Worm (Caenorhabditis elegans) whole organism, young adult: ENCODE results near the gene srh-87.
"Not testable (repeated sequence)": the region's sequence is repeated elsewhere in the genome, so short reads cannot be mapped to it uniquely, and the experiment has no call there.

Experiments used
- D2030.7 ChIP-seq: fragments of 200-800 bp; sonication (Bioruptor generic); IDR thresholded peaks from 2 replicates; pipeline ENCODE4 v1.3.6; 2022; ENCODE audit warnings: missing genetic modification reagents, missing genetic modification characterization, missing compliant biosample characterization
- F33H1.4 ChIP-seq: fragments of 200-800 bp; sonication (Bioruptor generic); IDR thresholded peaks from 2 replicates; pipeline ENCODE4 v1.3.6; 2022; ENCODE audit warnings: missing genetic modification reagents, missing genetic modification characterization, missing compliant biosample characterization
- F39B2.1 ChIP-seq: fragments of 200-800 bp; sonication (Bioruptor generic); IDR thresholded peaks from 2 replicates; pipeline ENCODE4 v1.3.6; 2022; ENCODE audit warnings: missing genetic modification reagents, missing genetic modification characterization, missing compliant biosample characterization
- T26A5.8 ChIP-seq: sonication (generic microtip); optimal IDR thresholded peaks from 2 replicates; lab custom pipeline; 2016; ENCODE audit warnings: missing genetic modification characterization, missing compliant biosample characterization
- Y53F4B.3 ChIP-seq: fragments of 200-800 bp; sonication (Bioruptor generic); IDR thresholded peaks from 2 replicates; pipeline ENCODE4 v1.3.6; 2022; ENCODE audit warnings: missing genetic modification reagents, missing genetic modification characterization, missing compliant biosample characterization
- Y67H2A.10 ChIP-seq: fragments of 200-800 bp; sonication (Bioruptor generic); conservative IDR thresholded peaks from 2 replicates; pipeline ENCODE4 v1.3.6; 2022; ENCODE audit warnings: missing genetic modification reagents, missing genetic modification characterization, missing compliant biosample characterization
- akir-1 ChIP-seq: fragments of 200-800 bp; sonication (Bioruptor generic); optimal IDR thresholded peaks from 2 replicates; lab custom pipeline; 2018; ENCODE audit warnings: mild to moderate bottlenecking, missing genetic modification characterization, moderate library complexity, missing compliant biosample characterization
- aptf-2 ChIP-seq: fragments of 200-800 bp; sonication (Bioruptor generic); conservative IDR thresholded peaks from 2 replicates; pipeline ENCODE4 v1.3.6; 2022; ENCODE audit warnings: missing genetic modification reagents, missing genetic modification characterization, missing compliant biosample characterization
- attf-3 ChIP-seq: fragments of 200-800 bp; sonication (Bioruptor generic); conservative IDR thresholded peaks from 2 replicates; pipeline ENCODE4 v1.3.6; 2022; ENCODE audit warnings: missing genetic modification reagents, missing genetic modification characterization, missing compliant biosample characterization
- bed-1 ChIP-seq: fragments of 200-800 bp; sonication (Bioruptor generic); IDR thresholded peaks from 2 replicates; pipeline ENCODE4 v1.3.6; 2022; ENCODE audit warnings: missing genetic modification reagents, missing genetic modification characterization, missing compliant biosample characterization
- ccch-3 ChIP-seq: fragments of 200-800 bp; sonication (Bioruptor generic); optimal IDR thresholded peaks from 2 replicates; lab custom pipeline; 2018; ENCODE audit warnings: mild to moderate bottlenecking, missing genetic modification characterization, missing compliant biosample characterization
- cebp-2 ChIP-seq: fragments of 200-800 bp; sonication (Bioruptor generic); IDR thresholded peaks from 2 replicates; pipeline ENCODE4 v1.3.6; 2022; ENCODE audit warnings: missing genetic modification characterization, missing compliant biosample characterization
- ceh-100 ChIP-seq: fragments of 200-800 bp; sonication (Bioruptor generic); IDR thresholded peaks from 2 replicates; pipeline ENCODE4 v1.3.6; 2022; ENCODE audit warnings: missing genetic modification reagents, missing genetic modification characterization, missing compliant biosample characterization
- ceh-27 ChIP-seq: fragments of 200-800 bp; sonication (Bioruptor generic); optimal IDR thresholded peaks from 2 replicates; lab custom pipeline; 2018; ENCODE audit warnings: mild to moderate bottlenecking, missing genetic modification characterization, moderate library complexity, missing compliant biosample characterization
- ceh-91 ChIP-seq: fragments of 200-800 bp; sonication (Bioruptor generic); IDR thresholded peaks from 2 replicates; pipeline ENCODE4 v1.3.6; 2022; ENCODE audit warnings: missing genetic modification reagents, missing genetic modification characterization, missing compliant biosample characterization
- die-1 ChIP-seq: sonication (generic microtip); optimal IDR thresholded peaks from 2 replicates; lab custom pipeline; 2016; ENCODE audit warnings: missing genotype, mild to moderate bottlenecking, missing genetic modification characterization, missing compliant biosample characterization
- egl-18 ChIP-seq: fragments of 200-800 bp; sonication (Bioruptor generic); IDR thresholded peaks from 2 replicates; pipeline ENCODE4 v1.3.6; 2022; ENCODE audit warnings: missing genetic modification reagents, missing genetic modification characterization, missing compliant biosample characterization
- egrh-3 ChIP-seq: fragments of 200-800 bp; sonication (Bioruptor generic); IDR thresholded peaks from 2 replicates; pipeline ENCODE4 v1.3.6; 2022; ENCODE audit warnings: missing genetic modification reagents, missing genetic modification characterization, missing compliant biosample characterization
- ets-4 ChIP-seq: fragments of 200-800 bp; sonication (Bioruptor generic); optimal IDR thresholded peaks from 2 replicates; lab custom pipeline; 2018; ENCODE audit warnings: mild to moderate bottlenecking, missing genetic modification characterization, missing compliant biosample characterization
- him-1 ChIP-seq: sonication (generic microtip); optimal IDR thresholded peaks from 2 replicates; lab custom pipeline; 2016; ENCODE audit warnings: missing genotype, missing genetic modification reagents, missing genetic modification characterization, missing compliant biosample characterization
- hmg-20 ChIP-seq: fragments of 200-800 bp; sonication (Bioruptor generic); IDR thresholded peaks from 2 replicates; pipeline ENCODE4 v1.3.6; 2022; ENCODE audit warnings: missing genetic modification reagents, missing genetic modification characterization, missing compliant biosample characterization
- hsf-1 ChIP-seq: fragments of 200-800 bp; sonication (Bioruptor generic); IDR thresholded peaks from 2 replicates; pipeline ENCODE4 v1.3.6; 2022; ENCODE audit warnings: missing genetic modification reagents, missing genetic modification characterization, missing compliant biosample characterization
- lag-1 ChIP-seq: fragments of 200-800 bp; sonication (Bioruptor generic); IDR thresholded peaks from 2 replicates; pipeline ENCODE4 v1.3.6; 2022; ENCODE audit warnings: missing genetic modification reagents, missing genetic modification characterization, missing compliant biosample characterization
- lin-54 ChIP-seq: fragments of 200-800 bp; sonication (Bioruptor generic); optimal IDR thresholded peaks from 2 replicates; lab custom pipeline; 2018; ENCODE audit warnings: mild to moderate bottlenecking, missing genetic modification characterization, missing compliant biosample characterization
- madf-10 ChIP-seq: sonication (generic microtip); optimal IDR thresholded peaks from 2 replicates; lab custom pipeline; 2016; ENCODE audit warnings: mild to moderate bottlenecking, missing genetic modification characterization, missing compliant biosample characterization
- madf-3 ChIP-seq: fragments of 200-800 bp; sonication (Bioruptor generic); IDR thresholded peaks from 2 replicates; pipeline ENCODE4 v1.3.6; 2022; ENCODE audit warnings: missing genetic modification reagents, missing genetic modification characterization, missing compliant biosample characterization
- mcd-1 ChIP-seq: fragments of 200-800 bp; sonication (Bioruptor generic); IDR thresholded peaks from 2 replicates; pipeline ENCODE4 v1.3.6; 2022; ENCODE audit warnings: missing genetic modification reagents, missing genetic modification characterization, missing compliant biosample characterization
- mel-28 ChIP-seq: sonication (generic microtip); optimal IDR thresholded peaks from 2 replicates; lab custom pipeline; 2016; ENCODE audit warnings: borderline replicate concordance, mild to moderate bottlenecking, missing genetic modification characterization, missing compliant biosample characterization
- nfya-2 ChIP-seq: fragments of 200-800 bp; sonication (Bioruptor generic); IDR thresholded peaks from 2 replicates; pipeline ENCODE4 v1.3.6; 2022; ENCODE audit warnings: missing genetic modification reagents, missing genetic modification characterization, missing compliant biosample characterization
- nhr-179 ChIP-seq: sonication (generic microtip); optimal IDR thresholded peaks from 2 replicates; lab custom pipeline; 2016; ENCODE audit warnings: mild to moderate bottlenecking, missing genetic modification characterization, missing compliant biosample characterization
- nhr-90 ChIP-seq: sonication (generic microtip); optimal IDR thresholded peaks from 2 replicates; lab custom pipeline; 2016; ENCODE audit warnings: missing genotype, mild to moderate bottlenecking, missing genetic modification characterization, missing compliant biosample characterization
- rpc-1 ChIP-seq, 2 experiments: fragments of 150-350 bp in 1 of 2; sonication (generic microtip) in 1 of 2; optimal IDR thresholded peaks; 2 replicates each; lab custom pipeline; 2014 to 2018; ENCODE audit warnings: missing biosample characterization in 1 of 2, missing genetic modification characterization in 1 of 2, missing genetic modification reagents in 1 of 2, missing genotype in 1 of 2
- snpc-1.1 ChIP-seq: sonication (generic microtip); optimal IDR thresholded peaks from 2 replicates; lab custom pipeline; 2017; ENCODE audit warnings: missing genetic modification characterization, mild to moderate bottlenecking, missing compliant biosample characterization, antibody characterized with exemption, moderate library complexity, missing genotype, missing genetic modification reagents; ENCODE audit not compliant: insufficient read depth
- snpc-4 ChIP-seq, 5 experiments: fragments of 150-350 bp in 1 of 5; sonication (generic microtip) in 4 of 5; optimal IDR thresholded peaks; 2 replicates each; lab custom pipeline; 2014 to 2018; ENCODE audit warnings: missing genetic modification characterization in 5 of 5, missing biosample characterization in 3 of 5, antibody characterized with exemption in 2 of 5, mild to moderate bottlenecking in 2 of 5, missing compliant biosample characterization in 2 of 5, missing genotype in 2 of 5, moderate library complexity in 2 of 5, missing genetic modification reagents in 1 of 5
- ztf-18 ChIP-seq: sonication (generic microtip); optimal IDR thresholded peaks from 2 replicates; lab custom pipeline; 2016; ENCODE audit warnings: missing genotype, mild to moderate bottlenecking, missing genetic modification characterization, missing compliant biosample characterization
- ztf-22 ChIP-seq: fragments of 200-800 bp; sonication (Bioruptor generic); optimal IDR thresholded peaks from 2 replicates; lab custom pipeline; 2018; ENCODE audit warnings: mild to moderate bottlenecking, missing genetic modification characterization, moderate library complexity, missing compliant biosample characterization
- ztf-28 ChIP-seq: fragments of 200-800 bp; sonication (Bioruptor generic); IDR thresholded peaks from 2 replicates; pipeline ENCODE4 v1.3.6; 2022; ENCODE audit warnings: missing genetic modification reagents, missing genetic modification characterization, missing compliant biosample characterization

Gene srh-87

ce11 chrV:2979978-2980377, 34.5 kb upstream of the srh-87 start, which contains the start of gene srw-118:
Gene srw-118 (minus strand): TSS chrV:2980078.
- TF ChIP-seq attf-3: no peak

ce11 chrV:2976287-2976686, 30.8 kb upstream of the srh-87 start, which contains the start of gene srw-124:
Gene srw-124 (plus strand): TSS chrV:2976587.
- TF ChIP-seq aptf-2 (GFP tag; lab: Robert Waterston, UW) (no peak), akir-1 (GFP tag; lab: Kevin White, UChicago) (no peak), F33H1.4 (no peak), nhr-179 (tag; lab: Kevin White, UChicago) (no peak), ceh-91 (no peak), egl-18 (GFP tag; lab: Robert Waterston, UW) (no peak), ceh-100 (no peak)
- TF ChIP-seq, all 124 proteins: peak for 0

ce11 chrV:2975285-2975684, 29.8 kb upstream of the srh-87 start, which contains the start of gene srw-123:
Gene srw-123 (minus strand): TSS chrV:2975385.
- TF ChIP-seq F39B2.1; ceh-100; egrh-3 (GFP tag; lab: Robert Waterston, UW): not testable (repeated sequence)

ce11 chrV:2971307-2971999, 26.0 kb upstream of the srh-87 start, which contains the start of gene srw-129:
Gene srw-129 (plus strand): TSS chrV:2971949.
- no peak for TF ChIP-seq snpc-4 (GFP tag; optimal IDR thresholded peaks at IDR 0.05; lab: Kevin White, UChicago)
- peak in 3 of 4 experiments; percentile 51 to 95 (median 91) for TF ChIP-seq snpc-4 (tag; optimal IDR thresholded peaks at IDR 0.05; lab: Kevin White, UChicago)
- TF ChIP-seq lin-54 (GFP tag; lab: Kevin White, UChicago): no peak
- TF ChIP-seq rpc-1 (optimal IDR thresholded peaks at IDR 0.05; lab: Kevin White, UChicago): no peak
- peak; percentile 22 for TF ChIP-seq rpc-1 (tag; optimal IDR thresholded peaks at IDR 0.05; lab: Kevin White, UChicago)
- TF ChIP-seq ceh-100: no peak
- peak; percentile 84 for TF ChIP-seq snpc-1.1 (tag; lab: Kevin White, UChicago)
- no peak for TF ChIP-seq mel-28 (tag; lab: Kevin White, UChicago)
- TF ChIP-seq Y67H2A.10 (GFP tag; lab: Robert Waterston, UW): no peak
- no peak for TF ChIP-seq die-1 (tag; lab: Kevin White, UChicago)
- TF ChIP-seq nfya-2: no peak

ce11 chrV:2964786-2965185, 19.3 kb upstream of the srh-87 start, which contains the start of gene srh-88:
Gene srh-88 (minus strand): TSS chrV:2964886.
- TF ChIP-seq attf-3: no peak
- TF ChIP-seq Y53F4B.3 (GFP tag; lab: Robert Waterston, UW): no peak
- TF ChIP-seq ceh-27 (GFP tag; lab: Kevin White, UChicago): no peak
- TF ChIP-seq F33H1.4: no peak
- no peak for TF ChIP-seq cebp-2 (GFP tag; lab: Robert Waterston, UW)
- no peak for TF ChIP-seq Y67H2A.10 (GFP tag; lab: Robert Waterston, UW)
- no peak for TF ChIP-seq madf-3 (GFP tag; lab: Robert Waterston, UW)
- no peak for TF ChIP-seq him-1 (tag; lab: Kevin White, UChicago)
- TF ChIP-seq snpc-1.1 (tag; lab: Kevin White, UChicago): no peak
- TF ChIP-seq hsf-1 (GFP tag; lab: Robert Waterston, UW): no peak
- TF ChIP-seq, all 124 proteins: peak for 0

- TF ChIP-seq mcd-1 (GFP tag; lab: Robert Waterston, UW): no peak
- TF ChIP-seq hmg-20: no peak
- no peak for TF ChIP-seq bed-1 (GFP tag; lab: Robert Waterston, UW)
- TF ChIP-seq ets-4 (GFP tag; lab: Kevin White, UChicago): no peak
- no peak for TF ChIP-seq lag-1 (GFP tag; lab: Robert Waterston, UW)
- TF ChIP-seq D2030.7 (GFP tag; lab: Robert Waterston, UW): no peak
- TF ChIP-seq ccch-3 (GFP tag; lab: Kevin White, UChicago): no peak
- no peak for TF ChIP-seq die-1 (tag; lab: Kevin White, UChicago)
- no peak for TF ChIP-seq ztf-22
- no peak for TF ChIP-seq ztf-18
- no peak for TF ChIP-seq madf-10 (tag; lab: Kevin White, UChicago)
- no peak for TF ChIP-seq ztf-28 (GFP tag; lab: Robert Waterston, UW)
- TF ChIP-seq rpc-1 (optimal IDR thresholded peaks at IDR 0.05; lab: Kevin White, UChicago): no peak
- TF ChIP-seq rpc-1 (tag; optimal IDR thresholded peaks at IDR 0.05; lab: Kevin White, UChicago): no peak
- TF ChIP-seq T26A5.8: no peak
- no peak for TF ChIP-seq nhr-90
Observed at ce11 chrV:2962960-2963359, 17.5 kb upstream of the srh-87 start, which contains the start of gene srw-138. Gene srw-138 (minus strand): TSS chrV:2963060.
